Fruit fly (Drosophila melanogaster) whole organism, embryonic: ENCODE results near the gene jim.

Experiments used
- BEAF-32 ChIP-seq: fragments of 200-800 bp; sonication (Bioruptor generic); optimal IDR thresholded peaks from 3 replicates; lab custom pipeline; 2017; ENCODE audit warnings: missing biosample characterization, missing genetic modification characterization, mild to moderate bottlenecking, moderate library complexity, missing genetic modification reagents
- Blimp-1 ChIP-seq: fragments of 200-800 bp; sonication (Bioruptor generic); optimal IDR thresholded peaks from 3 replicates; lab custom pipeline; 2018; ENCODE audit warnings: missing biosample characterization, missing genetic modification characterization, mild to moderate bottlenecking, moderate library complexity, missing genetic modification reagents
- CG10267 ChIP-seq: fragments of 200-800 bp; sonication (Bioruptor generic); optimal IDR thresholded peaks from 2 replicates; lab custom pipeline; 2018; ENCODE audit warnings: missing biosample characterization, mild to moderate bottlenecking, missing genetic modification characterization, moderate library complexity
- CG10959 ChIP-seq: fragments of 200-800 bp; sonication (Bioruptor generic); IDR thresholded peaks from 2 replicates; pipeline ENCODE4 v1.3.6; 2022; ENCODE audit warnings: missing biosample characterization, missing genetic modification characterization
- CG11085 ChIP-seq: fragments of 200-800 bp; sonication (Bioruptor generic); IDR thresholded peaks from 2 replicates; pipeline ENCODE4 v1.3.6; 2022; ENCODE audit warnings: missing biosample characterization, missing genetic modification characterization
- CG13123 ChIP-seq: fragments of 200-800 bp; sonication (Bioruptor generic); optimal IDR thresholded peaks from 2 replicates; lab custom pipeline; 2016; ENCODE audit warnings: missing biosample characterization, missing genetic modification characterization
- CG13624 ChIP-seq: fragments of 200-800 bp; sonication (Bioruptor generic); optimal IDR thresholded peaks from 2 replicates; lab custom pipeline; 2016; ENCODE audit warnings: missing biosample characterization, missing genetic modification characterization
- CG14965 ChIP-seq: fragments of 200-800 bp; sonication (Bioruptor generic); optimal IDR thresholded peaks from 2 replicates; lab custom pipeline; 2016; ENCODE audit warnings: missing biosample characterization, missing genetic modification characterization, borderline replicate concordance
- CG15073 ChIP-seq: fragments of 200-800 bp; sonication (Bioruptor generic); optimal IDR thresholded peaks from 2 replicates; lab custom pipeline; 2016; ENCODE audit warnings: missing biosample characterization, missing genetic modification characterization
- CG15696 ChIP-seq: fragments of 200-800 bp; sonication (Bioruptor generic); optimal IDR thresholded peaks from 2 replicates; lab custom pipeline; 2019; ENCODE audit warnings: missing biosample characterization, mild to moderate bottlenecking, missing genetic modification characterization, moderate library complexity
- CG18262 ChIP-seq: fragments of 200-800 bp; optimal IDR thresholded peaks from 3 replicates; lab custom pipeline; 2019; ENCODE audit warnings: missing biosample characterization, mild to moderate bottlenecking, missing genetic modification characterization, moderate library complexity
- CG18764 ChIP-seq: fragments of 200-800 bp; sonication (Bioruptor generic); optimal IDR thresholded peaks from 3 replicates; lab custom pipeline; 2016; ENCODE audit warnings: missing biosample characterization, missing genetic modification characterization
- CG34376 ChIP-seq: fragments of 200-800 bp; sonication (Bioruptor generic); optimal IDR thresholded peaks from 2 replicates; lab custom pipeline; 2018; ENCODE audit warnings: missing biosample characterization, mild to moderate bottlenecking, missing genetic modification characterization
- CG4360 ChIP-seq: fragments of 200-800 bp; sonication (Bioruptor generic); IDR thresholded peaks from 2 replicates; pipeline ENCODE4 v1.3.6; 2022; ENCODE audit warnings: missing biosample characterization, missing genetic modification characterization
- CG4707 ChIP-seq: fragments of 200-800 bp; sonication (Bioruptor generic); optimal IDR thresholded peaks from 2 replicates; lab custom pipeline; 2018; ENCODE audit warnings: missing biosample characterization, mild to moderate bottlenecking, missing genetic modification characterization, moderate library complexity
- CG5180 ChIP-seq: fragments of 200-800 bp; sonication (Bioruptor generic); optimal IDR thresholded peaks from 3 replicates; lab custom pipeline; 2017; ENCODE audit warnings: missing biosample characterization, missing genetic modification characterization, mild to moderate bottlenecking, moderate library complexity, missing genetic modification reagents
- CG7963 ChIP-seq: fragments of 200-800 bp; sonication (Bioruptor generic); IDR thresholded peaks from 3 replicates; pipeline ENCODE4 v1.3.6; 2022; ENCODE audit warnings: missing biosample characterization, missing genetic modification characterization; ENCODE audit not compliant: partially characterized antibody
- CG9817 ChIP-seq: fragments of 200-800 bp; sonication (Bioruptor generic); optimal IDR thresholded peaks from 2 replicates; lab custom pipeline; 2018; ENCODE audit warnings: missing biosample characterization, mild to moderate bottlenecking, missing genetic modification characterization, moderate library complexity
- CkIIα-i1 ChIP-seq: fragments of 200-800 bp; sonication (Bioruptor generic); IDR thresholded peaks from 2 replicates; pipeline ENCODE4 v1.3.6; 2022; ENCODE audit warnings: missing biosample characterization, missing genetic modification characterization
- Dbx ChIP-seq: fragments of 200-800 bp; sonication (Bioruptor generic); IDR thresholded peaks from 3 replicates; pipeline ENCODE4 v1.3.6; 2022; ENCODE audit warnings: missing biosample characterization, missing genetic modification characterization
- Doc2 ChIP-seq: fragments of 200-800 bp; sonication (Bioruptor generic); IDR thresholded peaks from 2 replicates; pipeline ENCODE4 v1.3.6; 2022; ENCODE audit warnings: missing biosample characterization, missing genetic modification characterization
- Dref ChIP-seq: fragments of 200-800 bp; sonication (Bioruptor generic); IDR thresholded peaks from 2 replicates; pipeline ENCODE4 v1.3.6; 2022; ENCODE audit warnings: missing biosample characterization, missing genetic modification characterization
- Ets97D ChIP-seq: fragments of 200-800 bp; sonication (Bioruptor generic); optimal IDR thresholded peaks from 3 replicates; lab custom pipeline; 2016; ENCODE audit warnings: missing biosample characterization, missing genetic modification characterization
- HHEX ChIP-seq: fragments of 200-800 bp; sonication (Bioruptor generic); optimal IDR thresholded peaks from 3 replicates; lab custom pipeline; 2017; ENCODE audit warnings: missing biosample characterization, mild to moderate bottlenecking, missing genetic modification characterization, missing genetic modification reagents
- MESR4 ChIP-seq: fragments of 200-800 bp; sonication (Bioruptor generic); optimal IDR thresholded peaks from 2 replicates; lab custom pipeline; 2018; ENCODE audit warnings: missing biosample characterization, mild to moderate bottlenecking, missing genetic modification characterization, moderate library complexity
- MTF-1 ChIP-seq: fragments of 200-800 bp; sonication (Bioruptor generic); optimal IDR thresholded peaks from 2 replicates; lab custom pipeline; 2018; ENCODE audit warnings: missing biosample characterization, mild to moderate bottlenecking, missing genetic modification characterization, borderline replicate concordance
- TFAM ChIP-seq: fragments of 200-800 bp; sonication (Bioruptor generic); optimal IDR thresholded peaks from 2 replicates; lab custom pipeline; 2017; ENCODE audit warnings: missing biosample characterization, missing genetic modification characterization, inconsistent platforms
- Trl ChIP-seq, 3 experiments: fragments of >200 bp in 2 of 3; fragments of 200-800 bp in 1 of 3; sonication (Bioruptor generic) in 1 of 3; optimal IDR thresholded peaks; 2 replicates in 1 of 3; 3 replicates in 2 of 3; lab custom pipeline; 2016 to 2017; ENCODE audit warnings: missing biosample characterization in 1 of 3, missing genetic modification characterization in 1 of 3
- al ChIP-seq: fragments of 200-800 bp; sonication (Bioruptor generic); IDR thresholded peaks from 2 replicates; pipeline ENCODE4 v1.3.6; 2022; ENCODE audit warnings: missing biosample characterization, missing genetic modification characterization
- bigmax ChIP-seq: fragments of 200-800 bp; sonication (Bioruptor generic); optimal IDR thresholded peaks from 2 replicates; lab custom pipeline; 2018; ENCODE audit warnings: missing biosample characterization, mild to moderate bottlenecking, missing genetic modification characterization
- chinmo ChIP-seq: fragments of 200-800 bp; sonication (Bioruptor generic); IDR thresholded peaks from 4 replicates; pipeline ENCODE4 v1.3.6; 2022; ENCODE audit warnings: missing biosample characterization, missing genetic modification characterization; ENCODE audit not compliant: partially characterized antibody
- crp ChIP-seq, 2 experiments: fragments of 200-800 bp; sonication (Bioruptor generic); optimal IDR thresholded peaks; 2 replicates in 1 of 2; 3 replicates in 1 of 2; lab custom pipeline; 2017; ENCODE audit warnings: missing biosample characterization in 2 of 2, missing genetic modification characterization in 2 of 2, mild to moderate bottlenecking in 1 of 2, moderate library complexity in 1 of 2
- fd3F ChIP-seq: fragments of 200-800 bp; sonication (Bioruptor generic); optimal IDR thresholded peaks from 2 replicates; lab custom pipeline; 2018; ENCODE audit warnings: missing biosample characterization, mild to moderate bottlenecking, missing genetic modification characterization, moderate library complexity
- h ChIP-seq: fragments of >200 bp; optimal IDR thresholded peaks from 2 replicates; lab custom pipeline; 2017
- jigr1 ChIP-seq: fragments of 200-800 bp; sonication (Bioruptor generic); IDR thresholded peaks from 3 replicates; pipeline ENCODE4 v1.3.6; 2022; ENCODE audit warnings: missing biosample characterization, missing genetic modification characterization
- jumu ChIP-seq: fragments of 200-800 bp; sonication (Bioruptor generic); optimal IDR thresholded peaks from 3 replicates; lab custom pipeline; 2016; ENCODE audit warnings: missing biosample characterization, missing genetic modification characterization
- lbe ChIP-seq: fragments of 200-800 bp; sonication (Bioruptor generic); optimal IDR thresholded peaks from 2 replicates; lab custom pipeline; 2016; ENCODE audit warnings: missing biosample characterization, mild to moderate bottlenecking, missing genetic modification characterization
- maf-S ChIP-seq: fragments of 200-800 bp; sonication (Bioruptor generic); optimal IDR thresholded peaks from 2 replicates; lab custom pipeline; 2016; ENCODE audit warnings: missing biosample characterization, missing genetic modification characterization
- onecut ChIP-seq: fragments of 200-800 bp; sonication (Bioruptor generic); IDR thresholded peaks from 2 replicates; pipeline ENCODE4 v1.3.6; 2022; ENCODE audit warnings: missing biosample characterization, missing genetic modification characterization
- phol ChIP-seq: fragments of 200-800 bp; sonication (Bioruptor generic); optimal IDR thresholded peaks from 3 replicates; lab custom pipeline; 2018; ENCODE audit warnings: missing biosample characterization, mild to moderate bottlenecking, missing genetic modification characterization, moderate library complexity
- ro ChIP-seq: fragments of 200-800 bp; sonication (Bioruptor generic); IDR thresholded peaks from 2 replicates; pipeline ENCODE4 v1.3.6; 2022; ENCODE audit warnings: missing biosample characterization, missing genetic modification characterization
- run ChIP-seq: fragments of 200-800 bp; sonication (Bioruptor generic); optimal IDR thresholded peaks from 3 replicates; lab custom pipeline; 2018; ENCODE audit warnings: missing biosample characterization, mild to moderate bottlenecking, missing genetic modification characterization
- stwl ChIP-seq: fragments of 200-800 bp; sonication (Bioruptor generic); optimal IDR thresholded peaks from 3 replicates; lab custom pipeline; 2018; ENCODE audit warnings: missing biosample characterization, mild to moderate bottlenecking, missing genetic modification characterization, moderate library complexity
- tna ChIP-seq: fragments of 200-800 bp; sonication (Bioruptor generic); IDR thresholded peaks from 2 replicates; pipeline ENCODE4 v1.3.6; 2022; ENCODE audit warnings: missing biosample characterization, missing genetic modification characterization; ENCODE audit not compliant: partially characterized antibody
- usp ChIP-seq: fragments of >200 bp; optimal IDR thresholded peaks from 2 replicates; lab custom pipeline; 2017; ENCODE audit warnings: missing biosample characterization, missing genetic modification characterization

The jim gene

dm6 chr3L:22864254-22865060, 29.5 kb upstream of the jim start, which contains the start of gene CG33170 (continued):
- TF ChIP-seq bigmax (GFP tag; lab: Kevin White, UChicago) (peak; percentile 48), CG10267 (tag; lab: Kevin White, UChicago) (peak; percentile 47), CG34376 (GFP tag; lab: Kevin White, UChicago) (peak; percentile 6), CG9817 (tag; lab: Kevin White, UChicago) (no peak), stwl (tag; lab: Kevin White, UChicago) (peak; percentile 11), run (peak; percentile 59), crp (GFP tag; optimal IDR thresholded peaks at IDR 0.05; lab: Kevin White, UChicago) (peak in 1 of 2 experiments; percentile 84), onecut (GFP tag; lab: Robert Waterston, UW) (peak; percentile 41; the same call in 1 of the 2 replicates), CG4360 (no peak), CG4707 (GFP tag; lab: Kevin White, UChicago) (peak; percentile 61), chinmo (GFP tag; lab: Robert Waterston, UW) (0 out of 4 replicates have a peak, but pooled peaks have one; percentile 29), MTF-1 (GFP tag; lab: Kevin White, UChicago) (no peak), CG7963 (0 out of 3 replicates have a peak, but pooled peaks have one; percentile 7), Trl (optimal IDR thresholded peaks at IDR 0.05; lab: Kevin White, UChicago) (peak; percentile 20 to 25), Trl (GFP tag; optimal IDR thresholded peaks at IDR 0.05; lab: Kevin White, UChicago) (no peak), HHEX (GFP tag; lab: Kevin White, UChicago) (no peak)

dm6 chr3L:22863367-22864078, 28.5 kb upstream of the jim start, which contains the start of gene CG33169:
CG33169 (plus strand) TSS chr3L:22863864.
- TF ChIP-seq Ets97D (GFP tag; lab: Kevin White, UChicago) (peak; percentile 98), CG15073 (GFP tag; lab: Kevin White, UChicago) (no peak), CG14965 (GFP tag; lab: Kevin White, UChicago) (peak; percentile 20), tna (peak; percentile 50), BEAF-32 (peak; percentile 72), h (lab: Kevin White, UChicago) (no peak), usp (GFP tag; lab: Kevin White, UChicago) (no peak), TFAM (GFP tag; lab: Kevin White, UChicago) (peak; percentile 48), MESR4 (GFP tag; lab: Kevin White, UChicago) (peak; percentile 90), CG5180 (GFP tag; lab: Kevin White, UChicago) (peak; percentile 90), CG13624 (GFP tag; lab: Kevin White, UChicago) (peak; percentile 92), jumu (GFP tag; lab: Kevin White, UChicago) (peak; percentile 91), Dref (peak; percentile 60), CG18764 (GFP tag; lab: Kevin White, UChicago) (peak; percentile 80), Dbx (peak; percentile 93), lbe (GFP tag; lab: Kevin White, UChicago) (peak; percentile 30), fd3F (peak; percentile 66), CG18262 (tag; lab: Kevin White, UChicago) (no peak), CG13123 (peak; percentile 60), CG15696 (tag; lab: Kevin White, UChicago) (peak; percentile 46), ro (peak; percentile 73; the same call in 1 of the 2 replicates), Doc2 (GFP tag; lab: Robert Waterston, UW) (peak; percentile 70; the same call in 1 of the 2 replicates), CG11085 (GFP tag; lab: Robert Waterston, UW) (peak; percentile 95), al (peak; percentile 90), jigr1 (GFP tag; lab: Robert Waterston, UW) (0 out of 3 replicates have a peak, but pooled peaks have one; percentile 49), Blimp-1 (GFP tag; lab: Kevin White, UChicago) (no peak), CkIIα-i1 (GFP tag; lab: Robert Waterston, UW) (no peak), CG4707 (GFP tag; lab: Kevin White, UChicago) (peak; percentile 61), CG10959 (peak; percentile 56), phol (tag; lab: Kevin White, UChicago) (peak; percentile 76), maf-S (GFP tag; lab: Kevin White, UChicago) (peak; percentile 88)
